Worm (Caenorhabditis elegans) whole organism, L1 larva: Measurements from ENCODE around the gene nmur-1.

ENCODE experiments used
- C04F5.9 ChIP-seq: sonication (generic microtip); optimal IDR thresholded peaks from 2 replicates; lab custom pipeline; 2016; ENCODE audit warnings: missing genetic modification characterization, missing compliant biosample characterization
- C16A3.4 ChIP-seq: fragments of 150-350 bp; optimal IDR thresholded peaks from 2 replicates; lab custom pipeline; 2014; ENCODE audit warnings: missing biosample characterization, missing genetic modification characterization
- C34B4.2 ChIP-seq: sonication (generic microtip); optimal IDR thresholded peaks from 2 replicates; lab custom pipeline; 2017; ENCODE audit warnings: mild to moderate bottlenecking, missing genetic modification characterization, missing compliant biosample characterization
- Y116A8C.19 ChIP-seq: sonication (generic microtip); optimal IDR thresholded peaks from 2 replicates; lab custom pipeline; 2016; ENCODE audit warnings: missing compliant biosample characterization, missing genetic modification characterization, borderline replicate concordance
- aha-1 ChIP-seq: fragments of 150-350 bp; optimal IDR thresholded peaks from 2 replicates; lab custom pipeline; 2014; ENCODE audit warnings: missing biosample characterization, missing genetic modification characterization
- alr-1 ChIP-seq: fragments of 200-800 bp; sonication (Bioruptor generic); optimal IDR thresholded peaks from 2 replicates; lab custom pipeline; 2018; ENCODE audit warnings: borderline replicate concordance, mild to moderate bottlenecking, missing genetic modification characterization, missing compliant biosample characterization
- ceh-8 ChIP-seq: fragments of 200-800 bp; sonication (Bioruptor generic); optimal IDR thresholded peaks from 2 replicates; lab custom pipeline; 2018; ENCODE audit warnings: mild to moderate bottlenecking, missing genetic modification characterization, moderate library complexity, missing compliant biosample characterization
- ceh-90 ChIP-seq: sonication (generic microtip); optimal IDR thresholded peaks from 2 replicates; lab custom pipeline; 2016; ENCODE audit warnings: missing genetic modification characterization, missing compliant biosample characterization
- dpl-1 ChIP-seq, 3 experiments: fragments of 150-350 bp in 2 of 3; sonication (generic microtip) in 1 of 3; optimal IDR thresholded peaks; 2 replicates each; lab custom pipeline; 2014 to 2017; ENCODE audit warnings: missing biosample characterization in 3 of 3, missing genetic modification characterization in 3 of 3, missing genetic modification reagents in 3 of 3
- efl-3 ChIP-seq: fragments of 200-800 bp; sonication (Bioruptor generic); optimal IDR thresholded peaks from 2 replicates; lab custom pipeline; 2018; ENCODE audit warnings: mild to moderate bottlenecking, missing genetic modification characterization, missing compliant biosample characterization
- egl-13 ChIP-seq: sonication (generic microtip); optimal IDR thresholded peaks from 2 replicates; lab custom pipeline; 2016; ENCODE audit warnings: missing genotype, missing genetic modification reagents, missing genetic modification characterization, missing compliant biosample characterization
- elt-2 ChIP-seq: sonication (generic microtip); optimal IDR thresholded peaks from 2 replicates; lab custom pipeline; 2016; ENCODE audit warnings: missing genetic modification characterization, mild to moderate bottlenecking, inconsistent platforms, missing compliant biosample characterization, missing genetic modification reagents
- ets-5 ChIP-seq: fragments of 200-800 bp; sonication (Bioruptor generic); IDR thresholded peaks from 2 replicates; pipeline ENCODE4 v1.3.6; 2022; ENCODE audit warnings: missing genetic modification characterization, missing compliant biosample characterization
- fkh-4 ChIP-seq: sonication (generic microtip); optimal IDR thresholded peaks from 2 replicates; lab custom pipeline; 2016; ENCODE audit warnings: missing compliant biosample characterization, missing genetic modification characterization, borderline replicate concordance
- hlh-17 ChIP-seq: fragments of 200-800 bp; sonication (Bioruptor generic); optimal IDR thresholded peaks from 2 replicates; lab custom pipeline; 2018; ENCODE audit warnings: missing genetic modification characterization, mild to moderate bottlenecking, missing compliant biosample characterization, moderate library complexity, borderline replicate concordance
- hlh-4 ChIP-seq: sonication (generic microtip); optimal IDR thresholded peaks from 2 replicates; lab custom pipeline; 2016; ENCODE audit warnings: mild to moderate bottlenecking, missing genetic modification characterization, missing compliant biosample characterization
- irx-1 ChIP-seq: sonication (generic microtip); optimal IDR thresholded peaks from 2 replicates; lab custom pipeline; 2016; ENCODE audit warnings: missing genetic modification characterization, missing compliant biosample characterization
- isw-1 ChIP-seq: fragments of 200-800 bp; sonication (Bioruptor generic); IDR thresholded peaks from 2 replicates; pipeline ENCODE4 v1.3.6; 2022; ENCODE audit warnings: missing genetic modification characterization, missing compliant biosample characterization
- lin-13 ChIP-seq: fragments of 150-350 bp; optimal IDR thresholded peaks from 2 replicates; lab custom pipeline; 2014; ENCODE audit warnings: missing biosample characterization, missing genetic modification reagents, missing genetic modification characterization
- lin-14 ChIP-seq: fragments of 200-800 bp; sonication (Bioruptor generic); optimal IDR thresholded peaks from 2 replicates; lab custom pipeline; 2018; ENCODE audit warnings: mild to moderate bottlenecking, missing genetic modification characterization, moderate library complexity, missing compliant biosample characterization
- lin-35 ChIP-seq, 2 experiments: fragments of 150-350 bp; optimal IDR thresholded peaks; 2 replicates each; lab custom pipeline; 2014; ENCODE audit warnings: missing biosample characterization in 2 of 2, missing genetic modification characterization in 2 of 2, missing genetic modification reagents in 2 of 2
- lin-39 ChIP-seq: fragments of 150-350 bp; optimal IDR thresholded peaks from 2 replicates; lab custom pipeline; 2014; ENCODE audit warnings: missing biosample characterization, missing genetic modification reagents, missing genetic modification characterization
- lsy-2 ChIP-seq, 2 experiments: fragments of 150-350 bp; optimal IDR thresholded peaks; 2 replicates each; lab custom pipeline; 2014; ENCODE audit warnings: missing biosample characterization in 2 of 2, missing genetic modification characterization in 2 of 2
- mdl-1 ChIP-seq, 2 experiments: fragments of 150-350 bp; optimal IDR thresholded peaks; 2 replicates each; lab custom pipeline; 2014 to 2017; ENCODE audit warnings: missing biosample characterization in 2 of 2, missing genetic modification characterization in 2 of 2, inconsistent platforms in 1 of 2
- mep-1 ChIP-seq: fragments of 150-350 bp; optimal IDR thresholded peaks from 2 replicates; lab custom pipeline; 2014; ENCODE audit warnings: missing biosample characterization, missing genetic modification characterization
- nhr-12 ChIP-seq: sonication (generic microtip); optimal IDR thresholded peaks from 2 replicates; lab custom pipeline; 2017; ENCODE audit warnings: missing biosample characterization, missing genetic modification characterization
- nhr-19 ChIP-seq: fragments of 200-800 bp; sonication (Bioruptor generic); conservative IDR thresholded peaks from 2 replicates; pipeline ENCODE4 v1.3.6; 2022; ENCODE audit warnings: missing genetic modification characterization, missing compliant biosample characterization
- nhr-20 ChIP-seq: sonication (generic microtip); optimal IDR thresholded peaks from 2 replicates; lab custom pipeline; 2016; ENCODE audit warnings: mild to moderate bottlenecking, missing genetic modification characterization, missing compliant biosample characterization
- nhr-71 ChIP-seq: sonication (generic microtip); optimal IDR thresholded peaks from 2 replicates; lab custom pipeline; 2016; ENCODE audit warnings: mild to moderate bottlenecking, missing genetic modification characterization, moderate library complexity, missing compliant biosample characterization
- nhr-77 ChIP-seq: fragments of 150-350 bp; optimal IDR thresholded peaks from 2 replicates; lab custom pipeline; 2014; ENCODE audit warnings: missing biosample characterization, missing genetic modification characterization
- pag-3 ChIP-seq: sonication (generic microtip); optimal IDR thresholded peaks from 2 replicates; lab custom pipeline; 2017; ENCODE audit warnings: missing genetic modification characterization, mild to moderate bottlenecking, missing compliant biosample characterization, antibody characterized with exemption, borderline replicate concordance; ENCODE audit not compliant: insufficient read depth
- pax-3 ChIP-seq: fragments of 200-800 bp; sonication (Bioruptor generic); optimal IDR thresholded peaks from 2 replicates; lab custom pipeline; 2018; ENCODE audit warnings: mild to moderate bottlenecking, missing genetic modification characterization, moderate library complexity, missing compliant biosample characterization
- pqm-1 ChIP-seq: sonication (generic microtip); optimal IDR thresholded peaks from 3 replicates; lab custom pipeline; 2017; ENCODE audit warnings: missing biosample characterization, missing genetic modification characterization
- rnt-1 ChIP-seq: sonication (generic microtip); optimal IDR thresholded peaks from 2 replicates; lab custom pipeline; 2016; ENCODE audit warnings: mild to moderate bottlenecking, missing genetic modification characterization, moderate library complexity, missing compliant biosample characterization
- skn-1 ChIP-seq: fragments of 150-350 bp; optimal IDR thresholded peaks from 2 replicates; lab custom pipeline; 2014; ENCODE audit warnings: missing biosample characterization, missing genetic modification characterization
- unc-130 ChIP-seq: fragments of 150-350 bp; optimal IDR thresholded peaks from 2 replicates; lab custom pipeline; 2017; ENCODE audit warnings: missing biosample characterization, missing genetic modification characterization, inconsistent platforms
- unc-30 ChIP-seq: sonication (generic microtip); optimal IDR thresholded peaks from 2 replicates; lab custom pipeline; 2017; ENCODE audit warnings: missing biosample characterization, missing genetic modification characterization
- unc-62 ChIP-seq: fragments of 150-350 bp; optimal IDR thresholded peaks from 2 replicates; lab custom pipeline; 2014; ENCODE audit warnings: missing biosample characterization, missing genetic modification reagents, missing genetic modification characterization
- unc-86 ChIP-seq: sonication (generic microtip); optimal IDR thresholded peaks from 2 replicates; lab custom pipeline; 2016; ENCODE audit warnings: missing genetic modification characterization, missing compliant biosample characterization
- vab-15 ChIP-seq: sonication (generic microtip); optimal IDR thresholded peaks from 2 replicates; lab custom pipeline; 2017; ENCODE audit warnings: missing genotype, mild to moderate bottlenecking, missing genetic modification characterization, missing compliant biosample characterization
- zag-1 ChIP-seq: fragments of 150-350 bp; optimal IDR thresholded peaks from 2 replicates; lab custom pipeline; 2014; ENCODE audit warnings: missing biosample characterization, missing genetic modification characterization

The nmur-1 gene

DNA sequence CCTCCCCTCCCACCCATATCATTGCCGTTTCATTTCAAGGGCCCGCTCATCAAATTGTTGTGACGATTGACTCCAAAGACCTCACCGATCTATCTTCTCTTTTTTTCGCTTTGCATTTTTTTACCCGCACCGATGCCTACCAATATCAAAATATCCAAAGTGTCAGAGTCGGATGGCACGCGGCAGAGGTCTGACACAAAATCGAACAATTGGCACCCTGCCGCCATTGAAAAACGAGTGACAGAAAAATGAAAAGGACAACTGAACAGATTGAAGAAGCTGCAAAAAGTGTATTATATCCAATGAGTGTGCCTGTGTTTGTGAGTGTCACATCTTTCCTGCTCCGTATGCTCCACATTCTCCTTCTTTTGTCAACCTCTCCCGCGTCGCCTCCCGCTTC, 5.7 kb downstream of the nmur-1 start (continued):
- TF ChIP-seq ceh-8 (GFP tag; lab: Kevin White, UChicago) (no peak), isw-1 (no peak), C34B4.2 (no peak), nhr-12 (tag; lab: Kevin White, UChicago) (no peak), nhr-19 (GFP tag; lab: Robert Waterston, UW) (peak; percentile 40), rnt-1 (peak; percentile 51), lin-35 (GFP tag; optimal IDR thresholded peaks at IDR 0.05; lab: Kevin White, UChicago) (no peak), mep-1 (tag; lab: Kevin White, UChicago) (no peak), fkh-4 (tag; lab: Kevin White, UChicago) (no peak), C16A3.4 (no peak), ceh-90 (tag; lab: Kevin White, UChicago) (no peak), dpl-1 (GFP tag; optimal IDR thresholded peaks at IDR 0.05; lab: Kevin White, UChicago) (no peak), efl-3 (GFP tag; lab: Kevin White, UChicago) (no peak), Y116A8C.19 (tag; lab: Kevin White, UChicago) (no peak), alr-1 (no peak), C04F5.9 (no peak), hlh-17 (GFP tag; lab: Kevin White, UChicago) (no peak), vab-15 (tag; lab: Kevin White, UChicago) (no peak), nhr-71 (tag; lab: Kevin White, UChicago) (peak; percentile 62), lin-39 (no peak), mdl-1 (tag; optimal IDR thresholded peaks at IDR 0.05; lab: Kevin White, UChicago) (peak in 1 of 2 experiments; percentile 49), hlh-4 (tag; lab: Kevin White, UChicago) (no peak), egl-13 (no peak), pqm-1 (no peak), unc-30 (tag; lab: Kevin White, UChicago) (no peak), ets-5 (GFP tag; lab: Robert Waterston, UW) (no peak), zag-1 (tag; lab: Kevin White, UChicago) (no peak), pax-3 (tag; lab: Kevin White, UChicago) (no peak), unc-86 (tag; lab: Kevin White, UChicago) (no peak), skn-1 (tag; lab: Kevin White, UChicago) (no peak), aha-1 (tag; lab: Kevin White, UChicago) (no peak), nhr-20 (tag; lab: Kevin White, UChicago) (peak; percentile 54)

DNA sequence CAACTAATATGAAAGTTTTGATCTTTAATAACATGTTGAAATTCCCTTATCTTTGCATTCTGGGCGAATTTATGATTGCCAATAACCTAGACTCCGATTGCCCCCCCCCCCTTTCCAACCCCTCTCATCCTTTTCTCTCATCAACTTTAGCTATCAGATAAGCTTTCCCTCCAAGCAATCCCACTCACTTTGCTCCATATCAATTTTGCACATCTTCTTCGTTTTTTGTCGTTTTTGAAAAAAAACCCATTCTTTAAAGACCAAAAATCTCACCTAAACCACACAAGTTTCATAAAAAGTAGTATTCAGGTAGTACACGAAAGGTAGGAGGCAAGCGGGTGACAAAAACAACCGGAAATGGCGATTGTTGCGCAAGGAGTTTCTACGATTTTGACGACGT, 7.1 kb downstream of the nmur-1 start, which contains the start of gene twk-18:
Gene twk-18, plus strand, starts transcription at position 301 of the 400 bp plus-strand sequence.
- no peak for TF ChIP-seq nhr-20 (tag; lab: Kevin White, UChicago)
- TF ChIP-seq unc-130 (tag; lab: Kevin White, UChicago), result no peak
- no peak for TF ChIP-seq lin-13 (GFP tag; lab: Kevin White, UChicago)
- TF ChIP-seq nhr-77 (tag; lab: Kevin White, UChicago), result no peak
- no peak for TF ChIP-seq elt-2
- TF ChIP-seq lin-14 (GFP tag; lab: Kevin White, UChicago), result no peak
- TF ChIP-seq unc-62, result no peak
- no peak for TF ChIP-seq pag-3 (tag; lab: Kevin White, UChicago)

ce11 chrX:8991856-8992456, 11.2 kb downstream of the nmur-1 start, which contains the start of gene C24A3.4:
Gene C24A3.4 (plus strand): TSS chrX:8992406.
- TF ChIP-seq unc-86 (tag; lab: Kevin White, UChicago), result no peak
- TF ChIP-seq unc-62, result no peak
- no peak for TF ChIP-seq zag-1 (tag; lab: Kevin White, UChicago)
- peak; percentile 86 for TF ChIP-seq nhr-20 (tag; lab: Kevin White, UChicago)
- no peak for TF ChIP-seq lsy-2 (tag; optimal IDR thresholded peaks at IDR 0.05; lab: Kevin White, UChicago)
- TF ChIP-seq irx-1, result no peak
